Fruit fly (Drosophila melanogaster): ENCODE results near the gene Acbp2.

dm6 chr3L:7103941-7104340 is 27.7 kb upstream of the Acbp2 start:
- no peak for TF ChIP-seq CTCF (optimal IDR thresholded peaks at IDR 0.05)
- no peak for TF ChIP-seq CG8478 (optimal IDR thresholded peaks at IDR 0.05)
